Worm (Caenorhabditis elegans) whole organism, midembryonic: ENCODE measurements around the gene faah-2.

Source experiments
- flt-1 ChIP-seq: fragments of 200-800 bp; sonication (Bioruptor generic); IDR thresholded peaks from 2 replicates; pipeline ENCODE4 v1.3.6; 2022; ENCODE audit warnings: missing genetic modification characterization, missing compliant biosample characterization
- ztf-29 ChIP-seq: fragments of 200-800 bp; sonication (Bioruptor generic); IDR thresholded peaks from 2 replicates; pipeline ENCODE4 v1.3.6; 2022; ENCODE audit warnings: missing genetic modification reagents, missing genetic modification characterization, missing compliant biosample characterization

- TF ChIP-seq flt-1 (GFP tag; lab: Robert Waterston, UW) (no peak), ztf-29 (GFP tag; lab: Robert Waterston, UW) (no peak)
Measured at ce11 chrIV:8138984-8139383, 13.3 kb upstream of the faah-2 start, which contains the start of gene pmk-3.
